Worm (Caenorhabditis elegans) whole organism, L3 larva: Measurements from ENCODE around the gene F08G5.3.

ENCODE experiments used
- R02D3.7 ChIP-seq: fragments of 150-350 bp; optimal IDR thresholded peaks from 2 replicates; lab custom pipeline; 2014; ENCODE audit warnings: missing biosample characterization, missing genetic modification characterization
- ZK546.5 ChIP-seq: sonication (generic microtip); optimal IDR thresholded peaks from 2 replicates; lab custom pipeline; 2017; ENCODE audit warnings: missing biosample characterization, missing genetic modification characterization
- aly-2 ChIP-seq: fragments of 150-350 bp; optimal IDR thresholded peaks from 2 replicates; lab custom pipeline; 2014; ENCODE audit warnings: missing biosample characterization, missing genetic modification characterization
- ama-1 ChIP-seq: fragments of 150-350 bp; optimal IDR thresholded peaks from 2 replicates; lab custom pipeline; 2018
- ceh-16 ChIP-seq: sonication (generic microtip); optimal IDR thresholded peaks from 2 replicates; lab custom pipeline; 2017; ENCODE audit warnings: missing biosample characterization, missing genetic modification characterization
- ceh-28 ChIP-seq: fragments of 150-350 bp; optimal IDR thresholded peaks from 2 replicates; lab custom pipeline; 2014; ENCODE audit warnings: missing biosample characterization, missing genetic modification reagents, missing genetic modification characterization
- ceh-82 ChIP-seq: fragments of 150-350 bp; optimal IDR thresholded peaks from 2 replicates; lab custom pipeline; 2014; ENCODE audit warnings: missing biosample characterization, missing genetic modification characterization
- ceh-9 ChIP-seq: sonication (generic microtip); optimal IDR thresholded peaks from 2 replicates; lab custom pipeline; 2018; ENCODE audit warnings: missing biosample characterization, missing genetic modification characterization
- egl-27 ChIP-seq: sonication (generic microtip); optimal IDR thresholded peaks from 4 replicates; lab custom pipeline; 2017; ENCODE audit warnings: missing biosample characterization, missing genetic modification reagents, missing genetic modification characterization
- egl-5 ChIP-seq: fragments of 150-350 bp; optimal IDR thresholded peaks from 2 replicates; lab custom pipeline; 2017; ENCODE audit warnings: missing biosample characterization, missing genetic modification reagents, missing genetic modification characterization, inconsistent platforms
- elt-1 ChIP-seq: fragments of 150-350 bp; optimal IDR thresholded peaks from 2 replicates; lab custom pipeline; 2014; ENCODE audit warnings: missing biosample characterization, missing genetic modification characterization
- elt-2 ChIP-seq: sonication (generic microtip); optimal IDR thresholded peaks from 2 replicates; lab custom pipeline; 2016; ENCODE audit warnings: missing genetic modification reagents, mild to moderate bottlenecking, missing genetic modification characterization, missing compliant biosample characterization
- elt-3 ChIP-seq, 3 experiments: fragments of 150-350 bp in 1 of 3; sonication (generic microtip) in 2 of 3; optimal IDR thresholded peaks; 2 replicates in 2 of 3; 4 replicates in 1 of 3; lab custom pipeline; 2014 to 2017; ENCODE audit warnings: missing biosample characterization in 3 of 3, missing genetic modification characterization in 3 of 3
- eor-1 ChIP-seq, 2 experiments: fragments of 150-350 bp; optimal IDR thresholded peaks; 2 replicates each; lab custom pipeline; 2014 to 2018; ENCODE audit warnings: missing biosample characterization in 2 of 2, missing genetic modification characterization in 2 of 2
- fkh-10 ChIP-seq: sonication (generic microtip); optimal IDR thresholded peaks from 2 replicates; lab custom pipeline; 2017; ENCODE audit warnings: missing biosample characterization, missing genetic modification reagents, missing genetic modification characterization
- fkh-2 ChIP-seq: fragments of 150-350 bp; optimal IDR thresholded peaks from 2 replicates; lab custom pipeline; 2014; ENCODE audit warnings: missing biosample characterization, missing genetic modification reagents, missing genetic modification characterization
- fos-1 ChIP-seq: fragments of 150-350 bp; optimal IDR thresholded peaks from 2 replicates; lab custom pipeline; 2014; ENCODE audit warnings: missing biosample characterization, missing genetic modification characterization
- hmg-11 ChIP-seq: sonication (generic microtip); optimal IDR thresholded peaks from 2 replicates; lab custom pipeline; 2016; ENCODE audit warnings: missing genetic modification characterization, missing compliant biosample characterization
- jun-1 ChIP-seq: fragments of 150-350 bp; optimal IDR thresholded peaks from 2 replicates; lab custom pipeline; 2014; ENCODE audit warnings: missing biosample characterization, missing genetic modification reagents, missing genetic modification characterization
- lin-15B ChIP-seq: fragments of 150-350 bp; optimal IDR thresholded peaks from 2 replicates; lab custom pipeline; 2014; ENCODE audit warnings: missing biosample characterization, missing genetic modification characterization
- lin-39 ChIP-seq: fragments of 150-350 bp; optimal IDR thresholded peaks from 2 replicates; lab custom pipeline; 2018; ENCODE audit warnings: missing biosample characterization, missing genetic modification reagents, missing genetic modification characterization
- lsy-12 ChIP-seq: sonication (generic microtip); optimal IDR thresholded peaks from 2 replicates; lab custom pipeline; 2016; ENCODE audit warnings: mild to moderate bottlenecking, missing genetic modification characterization, missing compliant biosample characterization
- mdl-1 ChIP-seq: fragments of 150-350 bp; optimal IDR thresholded peaks from 2 replicates; lab custom pipeline; 2014; ENCODE audit warnings: missing biosample characterization, missing genetic modification characterization
- nfya-1 ChIP-seq: sonication (generic microtip); optimal IDR thresholded peaks from 2 replicates; lab custom pipeline; 2017; ENCODE audit warnings: missing genetic modification characterization, mild to moderate bottlenecking, missing compliant biosample characterization, antibody characterized with exemption, moderate library complexity; ENCODE audit not compliant: insufficient read depth
- nhr-11 ChIP-seq: fragments of 150-350 bp; optimal IDR thresholded peaks from 2 replicates; lab custom pipeline; 2014; ENCODE audit warnings: missing biosample characterization, missing genetic modification characterization
- nhr-12 ChIP-seq: fragments of 150-350 bp; optimal IDR thresholded peaks from 2 replicates; lab custom pipeline; 2014; ENCODE audit warnings: missing biosample characterization, missing genetic modification characterization
- nhr-23 ChIP-seq: fragments of 150-350 bp; optimal IDR thresholded peaks from 2 replicates; lab custom pipeline; 2014; ENCODE audit warnings: missing biosample characterization, missing genetic modification reagents, missing genetic modification characterization
- nhr-237 ChIP-seq: fragments of 150-350 bp; optimal IDR thresholded peaks from 2 replicates; lab custom pipeline; 2014; ENCODE audit warnings: missing biosample characterization, missing genetic modification characterization
- nhr-25 ChIP-seq: sonication (generic microtip); optimal IDR thresholded peaks from 2 replicates; lab custom pipeline; 2017; ENCODE audit warnings: missing biosample characterization, missing genetic modification characterization
- nhr-43 ChIP-seq: sonication (generic microtip); optimal IDR thresholded peaks from 2 replicates; lab custom pipeline; 2016; ENCODE audit warnings: mild to moderate bottlenecking, missing genetic modification characterization, missing compliant biosample characterization; ENCODE audit not compliant: poor library complexity, severe bottlenecking
- nhr-76 ChIP-seq: fragments of 150-350 bp; sonication (generic microtip); optimal IDR thresholded peaks from 5 replicates; lab custom pipeline; 2014; ENCODE audit warnings: missing biosample characterization, missing genetic modification characterization
- nhr-77 ChIP-seq: fragments of 150-350 bp; optimal IDR thresholded peaks from 2 replicates; lab custom pipeline; 2014; ENCODE audit warnings: missing biosample characterization, missing genetic modification characterization
- pha-4 ChIP-seq: fragments of 150-350 bp; optimal IDR thresholded peaks from 2 replicates; lab custom pipeline; 2014; ENCODE audit warnings: missing biosample characterization, missing genetic modification reagents, missing genetic modification characterization
- pqm-1 ChIP-seq: fragments of 150-350 bp; optimal IDR thresholded peaks from 2 replicates; lab custom pipeline; 2017; ENCODE audit warnings: missing biosample characterization, missing genetic modification characterization, inconsistent platforms
- sea-2 ChIP-seq: fragments of 150-350 bp; sonication (generic microtip); optimal IDR thresholded peaks from 4 replicates; lab custom pipeline; 2014; ENCODE audit warnings: missing biosample characterization, missing genetic modification reagents, missing genetic modification characterization
- skn-1 ChIP-seq: fragments of 150-350 bp; optimal IDR thresholded peaks from 2 replicates; lab custom pipeline; 2014; ENCODE audit warnings: missing biosample characterization, missing genetic modification characterization
- snpc-4 ChIP-seq: fragments of 150-350 bp; optimal IDR thresholded peaks from 2 replicates; lab custom pipeline; 2014; ENCODE audit warnings: missing biosample characterization, missing genetic modification characterization
- tbx-2 ChIP-seq: sonication (generic microtip); optimal IDR thresholded peaks from 2 replicates; lab custom pipeline; 2016; ENCODE audit warnings: mild to moderate bottlenecking, missing genetic modification characterization, missing compliant biosample characterization
- unc-62 ChIP-seq: fragments of 150-350 bp; sonication (generic microtip); optimal IDR thresholded peaks from 4 replicates; lab custom pipeline; 2014; ENCODE audit warnings: missing biosample characterization, missing genetic modification reagents, missing genetic modification characterization
- ztf-11 ChIP-seq: fragments of 150-350 bp; optimal IDR thresholded peaks from 2 replicates; lab custom pipeline; 2014; ENCODE audit warnings: missing biosample characterization, missing genetic modification characterization

The F08G5.3 gene

DNA sequence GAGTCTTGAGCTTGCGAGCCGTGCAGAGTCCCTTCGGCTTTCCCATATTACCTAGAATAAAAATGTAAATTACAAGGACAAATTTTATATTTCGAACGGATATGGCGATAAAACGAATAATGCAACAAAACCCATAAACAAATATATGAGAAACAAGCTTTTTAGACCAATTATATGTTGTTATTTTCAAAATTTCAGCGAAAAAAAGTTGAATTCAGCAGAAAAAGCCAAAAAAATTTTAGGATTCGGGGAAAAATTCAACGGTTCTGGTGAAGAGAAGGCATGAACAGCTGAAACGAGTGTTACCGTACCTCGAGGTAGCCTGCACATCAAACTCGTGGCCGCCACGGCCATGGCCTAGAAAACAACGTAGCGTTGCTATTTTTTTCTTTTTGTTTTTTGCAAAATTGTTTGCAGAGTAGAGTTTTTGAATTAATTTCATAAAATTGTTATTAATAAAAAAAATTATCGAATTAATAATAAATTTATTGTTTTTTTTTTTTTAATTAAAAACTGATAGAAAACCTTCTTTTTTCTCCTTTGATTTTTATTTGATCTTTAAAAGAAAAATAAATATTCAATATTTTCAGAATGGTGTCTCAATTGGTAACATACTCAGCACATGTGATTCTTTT, 26.3 kb downstream of the F08G5.3 start, which contains the start of the genes rps-23 and dpm-3:
Gene rps-23 (minus strand): TSS at position 51 of the 635 bp plus-strand sequence.
Gene dpm-3 (plus strand): TSS at position 585 of the 635 bp plus-strand sequence.
- TF ChIP-seq ceh-16 = peak; percentile 55
- peak; percentile 74 for TF ChIP-seq ceh-28
- peak; percentile 99 for TF ChIP-seq nfya-1 (tag; lab: Kevin White, UChicago)
- TF ChIP-seq fkh-2 = no peak
- TF ChIP-seq nhr-12 (tag; lab: Kevin White, UChicago) = no peak
- TF ChIP-seq pha-4 (tag; lab: Kevin White, UChicago) = peak; percentile 98
- peak; percentile 48 for TF ChIP-seq mdl-1 (tag; lab: Kevin White, UChicago)
- peak; percentile 66 for TF ChIP-seq nhr-76 (tag; lab: Kevin White, UChicago)
- peak; percentile 96 for TF ChIP-seq nhr-43 (tag; lab: Kevin White, UChicago)
- TF ChIP-seq unc-62 (GFP tag; lab: Kevin White, UChicago) = no peak
- TF ChIP-seq snpc-4 (tag; lab: Kevin White, UChicago) = peak; percentile 90
- TF ChIP-seq elt-2 (tag; lab: Kevin White, UChicago) = peak; percentile 77
- TF ChIP-seq fos-1 = no peak
- TF ChIP-seq aly-2 (tag; lab: Kevin White, UChicago) = no peak
- peak; percentile 53 for TF ChIP-seq nhr-77 (tag; lab: Kevin White, UChicago)
- peak; percentile 98 for TF ChIP-seq lin-15B (tag; lab: Kevin White, UChicago)
- peak; percentile 92 for TF ChIP-seq lin-39
- peak; percentile 81 for TF ChIP-seq ceh-82 (tag; lab: Kevin White, UChicago)
- TF ChIP-seq ZK546.5 (tag; lab: Kevin White, UChicago) = peak; percentile 94
- peak; percentile 60 for TF ChIP-seq hmg-11
- peak; percentile 95 for TF ChIP-seq lsy-12 (tag; lab: Kevin White, UChicago)
- TF ChIP-seq fkh-10 = peak; percentile 51
- TF ChIP-seq elt-3 (tag; optimal IDR thresholded peaks at IDR 0.05; lab: Kevin White, UChicago) = no peak
- TF ChIP-seq R02D3.7 (tag; lab: Kevin White, UChicago) = peak; percentile 89
- peak; percentile 58 for TF ChIP-seq egl-5 (tag; lab: Kevin White, UChicago)
- peak; percentile 91 for TF ChIP-seq pqm-1 (tag; lab: Kevin White, UChicago)
- no peak for TF ChIP-seq ztf-11
- peak; percentile 88 for TF ChIP-seq skn-1 (tag; lab: Kevin White, UChicago)
- TF ChIP-seq tbx-2 (tag; lab: Kevin White, UChicago) = peak; percentile 60
- TF ChIP-seq sea-2 (GFP tag; lab: Kevin White, UChicago) = no peak
- peak; percentile 65 for TF ChIP-seq jun-1 (tag; lab: Kevin White, UChicago)
- peak; percentile 45 for TF ChIP-seq elt-1
- TF ChIP-seq egl-27 (tag; lab: Kevin White, UChicago) = peak; percentile 20
- peak; percentile 61 for TF ChIP-seq nhr-11 (tag; lab: Kevin White, UChicago)
- TF ChIP-seq ama-1 (lab: Kevin White, UChicago) = peak; percentile 73
- peak in 1 of 2 experiments; percentile 73 for TF ChIP-seq eor-1 (tag; optimal IDR thresholded peaks at IDR 0.05; lab: Kevin White, UChicago)
- peak; percentile 97 for TF ChIP-seq nhr-23 (tag; lab: Kevin White, UChicago)
- peak; percentile 95 for TF ChIP-seq nhr-25 (tag; lab: Kevin White, UChicago)

DNA sequence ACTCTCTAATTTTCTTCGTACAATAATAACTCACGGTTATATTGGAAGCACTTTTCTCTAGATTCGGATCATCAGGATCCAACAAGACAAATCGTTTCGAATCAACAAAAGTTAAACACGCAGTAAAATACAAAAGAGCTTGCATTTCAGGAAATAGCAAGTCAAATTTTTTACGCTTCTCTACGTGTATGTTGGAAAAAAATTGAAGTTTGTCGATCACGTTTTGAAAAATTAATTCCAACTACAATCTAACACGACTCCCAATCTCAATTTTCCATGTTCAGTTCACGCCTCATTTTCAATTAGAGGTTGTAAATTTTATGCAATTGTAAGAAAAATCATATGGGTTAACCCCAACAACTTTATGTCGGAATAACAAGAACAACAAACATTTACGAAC, 27.4 kb downstream of the F08G5.3 start, which contains the start of gene spe-45:
Gene spe-45 (minus strand): TSS at position 145 of the 400 bp plus-strand sequence.
- TF ChIP-seq ceh-9 (tag; lab: Kevin White, UChicago) (no peak), ZK546.5 (tag; lab: Kevin White, UChicago) (no peak), nhr-237 (no peak), lin-39 (no peak), sea-2 (GFP tag; lab: Kevin White, UChicago) (no peak)

DNA sequence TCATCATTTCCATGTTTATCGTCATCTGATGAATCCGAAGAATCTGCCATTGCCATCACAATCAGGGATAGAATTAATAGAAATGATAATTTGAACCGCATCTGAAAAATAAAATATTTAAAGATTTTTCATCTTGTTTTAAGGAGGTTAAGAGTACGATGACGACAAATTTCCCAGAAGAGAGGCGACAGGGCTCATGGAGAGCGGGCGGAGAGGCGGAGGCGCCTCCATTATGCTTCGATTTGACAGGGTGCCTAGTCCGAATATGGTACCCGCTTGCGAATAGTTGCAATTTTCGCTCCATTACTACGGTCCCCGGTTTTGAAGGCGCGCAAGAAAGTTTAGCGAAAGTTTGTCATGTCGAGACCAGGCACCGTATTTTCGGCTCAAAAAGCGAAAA, 32.3 kb downstream of the F08G5.3 start, which contains the start of gene F28D1.6:
Gene F28D1.6 (minus strand): TSS at position 101 of the 400 bp plus-strand sequence.
- no peak for TF ChIP-seq eor-1 (tag; optimal IDR thresholded peaks at IDR 0.05; lab: Kevin White, UChicago)
- no peak for TF ChIP-seq tbx-2 (tag; lab: Kevin White, UChicago)
- no peak for TF ChIP-seq ztf-11
- no peak for TF ChIP-seq pqm-1 (tag; lab: Kevin White, UChicago)
